Fruit fly (Drosophila melanogaster) whole organism, wandering third instar larva: ENCODE measurements around the gene CG32066.

Experiments used
- CrebA ChIP-seq: fragments of 200-800 bp; sonication (Bioruptor generic); optimal IDR thresholded peaks from 2 replicates; lab custom pipeline; 2016; ENCODE audit warnings: missing biosample characterization, mild to moderate bottlenecking, missing genetic modification characterization, borderline replicate concordance
- Dif ChIP-seq: fragments of 200-275, 200-300 bp; sonication (Bioruptor generic); optimal IDR thresholded peaks from 2 replicates; lab custom pipeline; 2018; ENCODE audit warnings: missing biosample characterization, missing genetic modification characterization; ENCODE audit not compliant: partially characterized antibody
- GATAd ChIP-seq: sonication (Bioruptor generic); optimal IDR thresholded peaks from 2 replicates; lab custom pipeline; 2016; ENCODE audit warnings: missing biosample characterization, missing genetic modification characterization
- brk ChIP-seq: fragments of 200-800 bp; sonication (Bioruptor generic); optimal IDR thresholded peaks from 2 replicates; lab custom pipeline; 2016; ENCODE audit warnings: missing biosample characterization, mild to moderate bottlenecking, missing genetic modification characterization
- dl ChIP-seq, 2 experiments: fragments of 175-275, 200-275 bp in 1 of 2; fragments of 200-275 bp in 1 of 2; sonication (Bioruptor generic); optimal IDR thresholded peaks; lab custom pipeline; 2018; ENCODE audit warnings: mild to moderate bottlenecking in 2 of 2, missing biosample characterization in 2 of 2, missing genetic modification characterization in 2 of 2, moderate library complexity in 2 of 2; ENCODE audit not compliant: partially characterized antibody in 2 of 2, insufficient read depth in 1 of 2
- fru ChIP-seq: fragments of 200-800 bp; sonication (Bioruptor generic); optimal IDR thresholded peaks from 3 replicates; lab custom pipeline; 2016; ENCODE audit warnings: missing biosample characterization, mild to moderate bottlenecking, missing genetic modification characterization
- h ChIP-seq: fragments of 200-800 bp; sonication (Bioruptor generic); optimal IDR thresholded peaks from 3 replicates; lab custom pipeline; 2016; ENCODE audit warnings: missing biosample characterization, mild to moderate bottlenecking, missing genetic modification characterization
- lola ChIP-seq: fragments of >200 bp; optimal IDR thresholded peaks from 2 replicates; lab custom pipeline; 2017; ENCODE audit warnings: missing biosample characterization, missing genetic modification characterization
- psq ChIP-seq: fragments of 200-800 bp; sonication (Bioruptor generic); optimal IDR thresholded peaks from 3 replicates; lab custom pipeline; 2017; ENCODE audit warnings: missing biosample characterization, mild to moderate bottlenecking, missing genetic modification characterization, moderate library complexity
- usp ChIP-seq: fragments of >200 bp; optimal IDR thresholded peaks from 2 replicates; lab custom pipeline; 2017; ENCODE audit warnings: missing biosample characterization, missing genetic modification characterization

DNA sequence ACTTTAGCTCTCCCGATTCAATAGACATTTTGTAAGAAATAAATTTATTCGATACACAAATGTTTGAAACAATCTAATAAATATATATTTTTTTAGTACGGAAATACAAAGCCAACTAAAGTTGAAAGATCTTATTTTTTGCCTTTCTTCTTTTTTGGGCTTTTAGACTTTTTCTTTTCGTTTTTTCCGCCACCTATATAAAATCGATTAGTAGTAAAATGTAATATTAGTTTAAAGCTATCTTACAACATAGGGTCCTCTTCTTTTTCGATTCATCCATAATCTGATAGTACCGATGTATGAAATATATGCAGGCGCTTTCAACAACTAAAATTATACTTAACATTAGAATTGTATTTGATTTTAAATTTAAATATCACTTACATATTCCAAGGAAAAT lies 30.8 kb downstream of the CG32066 start, which contains the start of gene CG42536:
- TF ChIP-seq lola (no peak), usp (GFP tag; lab: Kevin White, UChicago) (no peak), GATAd (GFP tag; lab: Kevin White, UChicago) (no peak), psq (no peak), Dif (GFP tag; lab: Kevin White, UChicago) (no peak), CrebA (GFP tag; lab: Kevin White, UChicago) (no peak), fru (GFP tag; lab: Kevin White, UChicago) (no peak), dl (GFP tag; optimal IDR thresholded peaks at IDR 0.05; lab: Kevin White, UChicago; ENCODE audit: insufficient read depth in 1 of 2, partially characterized antibody in 2 of 2) (no peak), h (GFP tag; lab: Kevin White, UChicago) (no peak), brk (GFP tag; lab: Kevin White, UChicago) (no peak)
